Fruit fly (Drosophila melanogaster): Measurements from ENCODE around the gene Gr93c.

Gr93c gene

dm6 chr3R:21849988-21850460 lies 5.0 kb upstream of the Gr93c start (continued):
- TF ChIP-seq CG11560 (tag; IDR thresholded peaks at IDR 0.05): no peak
- no peak for TF ChIP-seq ash1 (GFP tag; optimal IDR thresholded peaks at IDR 0.05)
- peak; percentile 18 for TF ChIP-seq CG12219 (GFP tag; optimal IDR thresholded peaks at IDR 0.05)
- peak; percentile 13 for TF ChIP-seq CG1792 (GFP tag; optimal IDR thresholded peaks at IDR 0.05)
- no peak for TF ChIP-seq CG30020 (tag; optimal IDR thresholded peaks at IDR 0.05)
- no peak for TF ChIP-seq zen2 (GFP tag; IDR thresholded peaks at IDR 0.05; ENCODE audit: partially characterized antibody)
- TF ChIP-seq CG31224 (GFP tag; IDR thresholded peaks at IDR 0.05): no peak
- TF ChIP-seq CG2678 (tag; optimal IDR thresholded peaks at IDR 0.05): peak; percentile 45
- TF ChIP-seq mld (GFP tag; IDR thresholded peaks at IDR 0.05; ENCODE audit: partially characterized antibody): no peak
- peak; percentile 0 for TF ChIP-seq da (GFP tag; optimal IDR thresholded peaks at IDR 0.05)
- no peak for TF ChIP-seq CG9932 (GFP tag; IDR thresholded peaks at IDR 0.05)
- no peak for TF ChIP-seq CG3838 (GFP tag; optimal IDR thresholded peaks at IDR 0.05)
- peak; percentile 7 for TF ChIP-seq odd (GFP tag; optimal IDR thresholded peaks at IDR 0.05)
- TF ChIP-seq ftz-f1 (GFP tag; optimal IDR thresholded peaks at IDR 0.05): no peak
- no peak for TF ChIP-seq CG1233 (GFP tag; optimal IDR thresholded peaks at IDR 0.05)
- TF ChIP-seq zen (tag; optimal IDR thresholded peaks at IDR 0.05): peak; percentile 23
- no peak for TF ChIP-seq gfzf (GFP tag; optimal IDR thresholded peaks at IDR 0.05)
- TF ChIP-seq CG11695 (GFP tag; IDR thresholded peaks at IDR 0.05): 0 out of 3 replicates have a peak, but pooled peaks have one; percentile 25
- TF ChIP-seq NC2α (GFP tag; optimal IDR thresholded peaks at IDR 0.05): peak; percentile 43
- 0 out of 3 replicates have a peak, but pooled peaks have one; percentile 30 for TF ChIP-seq ase (GFP tag; IDR thresholded peaks at IDR 0.05)
- TF ChIP-seq CG4854 (GFP tag; optimal IDR thresholded peaks at IDR 0.05): no peak
- TF ChIP-seq ato (GFP tag; IDR thresholded peaks at IDR 0.05; ENCODE audit: partially characterized antibody): no peak
- no peak for TF ChIP-seq zfh2 (GFP tag; optimal IDR thresholded peaks at IDR 0.05)
- TF ChIP-seq Hr3 (GFP tag; optimal IDR thresholded peaks at IDR 0.05): peak; percentile 11
- peak; percentile 84 for TF ChIP-seq twi (tag; optimal IDR thresholded peaks at IDR 0.05)
- TF ChIP-seq CG5245 (GFP tag; optimal IDR thresholded peaks at IDR 0.05): no peak
- TF ChIP-seq sr (GFP tag; IDR thresholded peaks at IDR 0.05): no peak
- peak; percentile 38 for TF ChIP-seq CG1603 (tag; optimal IDR thresholded peaks at IDR 0.05)
- TF ChIP-seq Ada2b (GFP tag; IDR thresholded peaks at IDR 0.05): 0 out of 2 replicates have a peak, but pooled peaks have one; percentile 18
- peak; percentile 7 for TF ChIP-seq CG4707 (GFP tag; optimal IDR thresholded peaks at IDR 0.05)
- TF ChIP-seq dmrt99B (tag; optimal IDR thresholded peaks at IDR 0.05): peak; percentile 27
- peak; percentile 37 for TF ChIP-seq tx (GFP tag; optimal IDR thresholded peaks at IDR 0.05)
- TF ChIP-seq nmo (GFP tag; optimal IDR thresholded peaks at IDR 0.05): peak; percentile 36
- peak; percentile 64 for TF ChIP-seq Ssrp (tag; optimal IDR thresholded peaks at IDR 0.05)
- TF ChIP-seq ewg (GFP tag; optimal IDR thresholded peaks at IDR 0.05): peak; percentile 25
- no peak for TF ChIP-seq luna (GFP tag; optimal IDR thresholded peaks at IDR 0.05)
- peak; percentile 47 for TF ChIP-seq CG30431 (GFP tag; optimal IDR thresholded peaks at IDR 0.05)
- TF ChIP-seq grn (GFP tag; optimal IDR thresholded peaks at IDR 0.05): peak; percentile 6
- peak; percentile 27 for TF ChIP-seq tio (GFP tag; optimal IDR thresholded peaks at IDR 0.05)
- TF ChIP-seq CG4424 (GFP tag; optimal IDR thresholded peaks at IDR 0.05): peak; percentile 11
- 0 out of 2 replicates have a peak, but pooled peaks have one; percentile 6 for TF ChIP-seq CG32532 (GFP tag; IDR thresholded peaks at IDR 0.05)
- TF ChIP-seq row (GFP tag; IDR thresholded peaks at IDR 0.05): peak; percentile 74
- TF ChIP-seq CG13287 (GFP tag; IDR thresholded peaks at IDR 0.05; ENCODE audit: partially characterized antibody): no peak
- no peak for TF ChIP-seq MTF-1 (GFP tag; optimal IDR thresholded peaks at IDR 0.05; ENCODE audit: borderline replicate concordance)
- TF ChIP-seq CG17912 (GFP tag; optimal IDR thresholded peaks at IDR 0.05): no peak
- peak; percentile 36 to 62 for TF ChIP-seq dpn (GFP tag; optimal IDR thresholded peaks at IDR 0.05)
- TF ChIP-seq chif (GFP tag; optimal IDR thresholded peaks at IDR 0.05): peak; percentile 37 to 67
- TF ChIP-seq CG9876 (GFP tag; optimal IDR thresholded peaks at IDR 0.05): no peak
- no peak for TF ChIP-seq CG6813 (GFP tag; optimal IDR thresholded peaks at IDR 0.05)
- TF ChIP-seq CG17328 (GFP tag; IDR thresholded peaks at IDR 0.05): peak; percentile 48

Data from whole organism, embryonic.